Fruit fly (Drosophila melanogaster): ENCODE measurements around the gene CG32249.

CG32249 gene

dm6 chr3L:4479938-4480337, 10.1 kb downstream of the CG32249 start, which contains the start of gene CG7465 (continued):
- no peak for TF ChIP-seq CG10321 (GFP tag; IDR thresholded peaks at IDR 0.05)
- no peak for TF ChIP-seq TFAM (GFP tag; optimal IDR thresholded peaks at IDR 0.05)
- peak; percentile 54; the same call in 1 of the 2 replicates for TF ChIP-seq Adf1 (GFP tag; IDR thresholded peaks at IDR 0.05)
- TF ChIP-seq Doc3 (GFP tag; IDR thresholded peaks at IDR 0.05; ENCODE audit: partially characterized antibody), result no peak
- peak; percentile 64; the same call in 1 of the 4 replicates for TF ChIP-seq chinmo (GFP tag; IDR thresholded peaks at IDR 0.05; ENCODE audit: partially characterized antibody)
- TF ChIP-seq CG3281 (GFP tag; optimal IDR thresholded peaks at IDR 0.05), result no peak
- no peak for TF ChIP-seq H2.0 (GFP tag; IDR thresholded peaks at IDR 0.05)
- no peak for TF ChIP-seq CG17359 (tag; optimal IDR thresholded peaks at IDR 0.05)
- no peak for TF ChIP-seq CG31388 (GFP tag; optimal IDR thresholded peaks at IDR 0.05)
- no peak for TF ChIP-seq dmrt99B (tag; optimal IDR thresholded peaks at IDR 0.05)
- TF ChIP-seq CG9932 (GFP tag; IDR thresholded peaks at IDR 0.05), result no peak
- TF ChIP-seq CG17385 (GFP tag; optimal IDR thresholded peaks at IDR 0.05), result no peak
- no peak for TF ChIP-seq Rfx (GFP tag; IDR thresholded peaks at IDR 0.05)
- no peak for TF ChIP-seq CG10462 (GFP tag; optimal IDR thresholded peaks at IDR 0.05)
- no peak for TF ChIP-seq Tbp (GFP tag; optimal IDR thresholded peaks at IDR 0.05)
- no peak for TF ChIP-seq lab (GFP tag; optimal IDR thresholded peaks at IDR 0.05)
- no peak for TF ChIP-seq usp (GFP tag; optimal IDR thresholded peaks at IDR 0.05)

dm6 chr3L:4480764-4481163, 11.0 kb downstream of the CG32249 start:
- TF ChIP-seq Oli (tag; optimal IDR thresholded peaks at IDR 0.05), result no peak
- no peak for TF ChIP-seq Elba2 (GFP tag; optimal IDR thresholded peaks at IDR 0.05)
- peak; percentile 5; the same call in 1 of the 2 replicates for TF ChIP-seq CG14014 (GFP tag; IDR thresholded peaks at IDR 0.05)
- TF ChIP-seq nmo (GFP tag; optimal IDR thresholded peaks at IDR 0.05), result no peak
- peak; percentile 40; the same call in 1 of the 2 replicates for TF ChIP-seq CG6272 (GFP tag; IDR thresholded peaks at IDR 0.05)
- TF ChIP-seq al (GFP tag; IDR thresholded peaks at IDR 0.05), result 0 out of 2 replicates have a peak, but pooled peaks have one; percentile 4
- TF ChIP-seq gsb (GFP tag; IDR thresholded peaks at IDR 0.05), result 0 out of 2 replicates have a peak, but pooled peaks have one; percentile 16
- 0 out of 2 replicates have a peak, but pooled peaks have one; percentile 8 for TF ChIP-seq dimm (GFP tag; IDR thresholded peaks at IDR 0.05)
- no peak for TF ChIP-seq wdn (GFP tag; IDR thresholded peaks at IDR 0.05)
- TF ChIP-seq btn (GFP tag; optimal IDR thresholded peaks at IDR 0.05), result no peak
- TF ChIP-seq Lpt (GFP tag; optimal IDR thresholded peaks at IDR 0.05), result no peak
- TF ChIP-seq Rfx (GFP tag; IDR thresholded peaks at IDR 0.05), result peak; percentile 44
- TF ChIP-seq mld (GFP tag; IDR thresholded peaks at IDR 0.05; ENCODE audit: partially characterized antibody), result 0 out of 3 replicates have a peak, but pooled peaks have one; percentile 36
- TF ChIP-seq grau (tag; optimal IDR thresholded peaks at IDR 0.05), result no peak
- peak; percentile 50; the same call in 1 of the 2 replicates for TF ChIP-seq CG9932 (GFP tag; IDR thresholded peaks at IDR 0.05)
- peak; percentile 35; the same call in 1 of the 2 replicates for TF ChIP-seq CG4404 (GFP tag; IDR thresholded peaks at IDR 0.05)
- TF ChIP-seq Dbx (GFP tag; IDR thresholded peaks at IDR 0.05), result no peak
- TF ChIP-seq fd64A (GFP tag; optimal IDR thresholded peaks at IDR 0.05), result no peak
- TF ChIP-seq CG30020 (tag; optimal IDR thresholded peaks at IDR 0.05), result no peak
- no peak for TF ChIP-seq CG13424 (tag; optimal IDR thresholded peaks at IDR 0.05)
- no peak for TF ChIP-seq tin (GFP tag; optimal IDR thresholded peaks at IDR 0.05)
- TF ChIP-seq yki (optimal IDR thresholded peaks at IDR 0.05), result no peak
- peak; percentile 11 for TF ChIP-seq Med (GFP tag)
- TF ChIP-seq ssp (GFP tag; IDR thresholded peaks at IDR 0.05), result peak; percentile 24; the same call in 1 of the 2 replicates
- peak; percentile 61; the same call in 1 of the 2 replicates for TF ChIP-seq CG11085 (GFP tag; IDR thresholded peaks at IDR 0.05)
- no peak for TF ChIP-seq NfI (GFP tag; optimal IDR thresholded peaks at IDR 0.05)
- TF ChIP-seq Xrp1 (GFP tag; IDR thresholded peaks at IDR 0.05), result no peak
- TF ChIP-seq CG7963 (GFP tag; IDR thresholded peaks at IDR 0.05; ENCODE audit: partially characterized antibody), result 0 out of 3 replicates have a peak, but pooled peaks have one; percentile 29
- no peak for TF ChIP-seq Pdp1 (GFP tag; optimal IDR thresholded peaks at IDR 0.05)
- peak; percentile 65 for TF ChIP-seq CG10959 (GFP tag; IDR thresholded peaks at IDR 0.05)
- TF ChIP-seq CG2875 (GFP tag; optimal IDR thresholded peaks at IDR 0.05), result no peak
- TF ChIP-seq slbo (GFP tag; IDR thresholded peaks at IDR 0.05), result peak; percentile 46
- 0 out of 2 replicates have a peak, but pooled peaks have one; percentile 5 for TF ChIP-seq CG14441 (GFP tag; IDR thresholded peaks at IDR 0.05)
- TF ChIP-seq dysf (GFP tag; IDR thresholded peaks at IDR 0.05), result 0 out of 3 replicates have a peak, but pooled peaks have one; percentile 25
- 0 out of 2 replicates have a peak, but pooled peaks have one; percentile 9 for TF ChIP-seq sob (GFP tag; IDR thresholded peaks at IDR 0.05)
